Worm (Caenorhabditis elegans): Measurements from ENCODE around the gene col-83.

DNA sequence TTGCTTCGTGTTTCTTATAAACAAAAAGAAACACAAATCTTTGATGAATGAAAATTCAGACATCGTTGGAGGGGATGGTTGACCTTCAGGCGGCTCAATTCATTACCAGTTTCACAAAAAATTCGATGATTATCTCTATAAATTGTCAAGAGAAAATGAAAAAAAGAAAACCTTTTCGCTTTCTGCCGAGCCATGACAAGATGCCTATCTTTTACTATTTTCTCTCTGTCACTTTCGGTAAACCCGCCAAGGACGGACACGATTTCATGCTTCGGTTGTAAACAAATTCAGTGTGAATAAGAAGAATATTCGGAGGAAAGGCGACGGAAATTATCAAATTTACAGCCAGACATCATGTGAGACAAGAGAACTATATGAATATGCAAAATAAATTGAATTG is 25.1 kb downstream of the col-83 start:
- no peak for TF ChIP-seq pqm-1 (tag; optimal IDR thresholded peaks at IDR 0.05)
- no peak for TF ChIP-seq R02D3.7 (tag; optimal IDR thresholded peaks at IDR 0.05)
- TF ChIP-seq mdl-1 (tag; optimal IDR thresholded peaks at IDR 0.05): no peak
- TF ChIP-seq pha-4 (tag; optimal IDR thresholded peaks at IDR 0.05): no peak
- TF ChIP-seq ztf-4 (tag; optimal IDR thresholded peaks at IDR 0.05): no peak
- no peak for TF ChIP-seq skn-1 (tag; optimal IDR thresholded peaks at IDR 0.05)
- TF ChIP-seq fkh-2 (tag; optimal IDR thresholded peaks at IDR 0.05): no peak
- TF ChIP-seq lin-39 (tag; optimal IDR thresholded peaks at IDR 0.05): no peak
- TF ChIP-seq unc-39 (tag; optimal IDR thresholded peaks at IDR 0.05): no peak
- TF ChIP-seq ztf-11 (tag; optimal IDR thresholded peaks at IDR 0.05): no peak
- TF ChIP-seq nhr-12 (tag; optimal IDR thresholded peaks at IDR 0.05): no peak
- no peak for TF ChIP-seq ceh-28 (tag; optimal IDR thresholded peaks at IDR 0.05)

Data from whole organism, L3 larva.